Fruit fly (Drosophila melanogaster): ENCODE measurements around the gene mge.

Gene mge

dm6 chr3L:3942241-3943028 lies 32.7 kb upstream of the mge start, which contains the start of the genes CG10863 and CG14982 (continued):
- TF ChIP-seq ash1 (GFP tag; optimal IDR thresholded peaks at IDR 0.05) (no peak), Fer2 (tag; optimal IDR thresholded peaks at IDR 0.05) (no peak), tll (GFP tag; optimal IDR thresholded peaks at IDR 0.05) (no peak), sim (GFP tag; IDR thresholded peaks at IDR 0.05) (no peak), dpn (GFP tag; optimal IDR thresholded peaks at IDR 0.05) (no peak), peb (GFP tag; IDR thresholded peaks at IDR 0.05) (no peak), wor (GFP tag; IDR thresholded peaks at IDR 0.05) (no peak), Ets97D (GFP tag; optimal IDR thresholded peaks at IDR 0.05) (no peak), grn (GFP tag; optimal IDR thresholded peaks at IDR 0.05) (peak; percentile 91), CG10979 (tag; optimal IDR thresholded peaks at IDR 0.05) (no peak), Optix (GFP tag; IDR thresholded peaks at IDR 0.05) (no peak), ase (GFP tag; IDR thresholded peaks at IDR 0.05) (no peak), CG15269 (tag; optimal IDR thresholded peaks at IDR 0.05) (peak; percentile 28), CG16779 (GFP tag; IDR thresholded peaks at IDR 0.05) (no peak), ranshi (GFP tag; IDR thresholded peaks at IDR 0.05) (no peak), CG15514 (GFP tag; optimal IDR thresholded peaks at IDR 0.05) (peak; percentile 60), sisA (GFP tag; IDR thresholded peaks at IDR 0.05) (no peak), HHEX (GFP tag; optimal IDR thresholded peaks at IDR 0.05) (no peak), yki (optimal IDR thresholded peaks at IDR 0.05) (no peak), lab (GFP tag; optimal IDR thresholded peaks at IDR 0.05) (peak; percentile 43), CG9609 (GFP tag; optimal IDR thresholded peaks at IDR 0.05) (no peak), fd64A (GFP tag; optimal IDR thresholded peaks at IDR 0.05) (no peak)

DNA sequence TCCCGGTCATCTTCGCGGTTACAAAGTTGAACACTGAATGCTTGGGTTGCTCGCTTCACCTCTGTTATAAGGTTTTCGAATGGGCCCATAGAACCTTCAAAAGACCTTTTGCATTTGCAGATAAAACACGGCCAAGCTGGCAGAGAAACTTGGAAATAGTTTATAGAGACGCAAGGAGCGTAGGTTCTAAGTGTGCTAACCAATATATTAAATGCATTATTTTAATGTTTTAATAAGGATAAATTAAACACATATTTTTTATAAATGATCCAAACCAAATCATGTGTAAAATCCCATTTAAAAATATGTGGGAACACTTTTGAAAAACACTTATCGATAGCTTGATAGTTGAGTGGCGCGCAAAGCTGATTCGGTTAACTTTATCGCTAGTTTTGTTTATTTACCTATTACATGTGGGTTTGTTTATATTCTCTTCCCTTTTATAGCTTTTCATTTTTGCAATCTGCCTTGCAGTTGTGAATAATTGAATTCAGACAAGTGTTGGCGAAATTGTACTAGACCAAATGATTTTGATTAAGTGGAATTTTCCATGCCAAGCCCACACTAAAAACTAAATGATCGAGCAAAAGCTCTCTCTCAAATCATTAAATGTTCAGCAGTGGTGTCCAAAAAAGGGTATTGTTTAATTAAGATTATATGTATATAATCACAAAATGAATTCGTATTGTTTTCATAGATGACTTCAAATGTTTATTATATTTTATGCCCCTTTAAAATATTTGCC lies 30.5 kb upstream of the mge start, which contains the start of gene CG12766:
TSS of gene CG12766 (minus strand) at position 51 of the 745 bp plus-strand sequence.
- 0 out of 3 replicates have a peak, but pooled peaks have one; percentile 19 for TF ChIP-seq CG11695 (GFP tag; IDR thresholded peaks at IDR 0.05)
- peak; percentile 66 for TF ChIP-seq CG2120 (GFP tag; optimal IDR thresholded peaks at IDR 0.05)
- peak; percentile 75 for TF ChIP-seq sens (GFP tag)
- TF ChIP-seq crp (GFP tag; optimal IDR thresholded peaks at IDR 0.05) = no peak
- peak; percentile 64 for TF ChIP-seq Scr (GFP tag; IDR thresholded peaks at IDR 0.05; ENCODE audit: partially characterized antibody)
- TF ChIP-seq unc-4 (GFP tag; IDR thresholded peaks at IDR 0.05; ENCODE audit: partially characterized antibody) = 0 out of 2 replicates have a peak, but pooled peaks have one; percentile 43
- 0 out of 2 replicates have a peak, but pooled peaks have one; percentile 6 for TF ChIP-seq CG14441 (GFP tag; IDR thresholded peaks at IDR 0.05)
- TF ChIP-seq zfh1 (GFP tag; IDR thresholded peaks at IDR 0.05) = 0 out of 3 replicates have a peak, but pooled peaks have one; percentile 26
- TF ChIP-seq CG31388 (GFP tag; optimal IDR thresholded peaks at IDR 0.05) = no peak
- peak; percentile 7 for TF ChIP-seq pzg (GFP tag; optimal IDR thresholded peaks at IDR 0.05)
- TF ChIP-seq Dll (GFP tag; IDR thresholded peaks at IDR 0.05; ENCODE audit: partially characterized antibody) = peak; percentile 61; the same call in 3 of the 4 replicates
- peak in 1 of 2 experiments; percentile 0 for TF ChIP-seq Hr51 (GFP tag; optimal IDR thresholded peaks at IDR 0.05)
- TF ChIP-seq repo (GFP tag; optimal IDR thresholded peaks at IDR 0.05) = no peak
- peak; percentile 15 for TF ChIP-seq HmgZ (tag; optimal IDR thresholded peaks at IDR 0.05)
- TF ChIP-seq Opbp (GFP tag; IDR thresholded peaks at IDR 0.05; ENCODE audit: partially characterized antibody) = peak; percentile 34; the same call in 1 of the 3 replicates
- no peak for TF ChIP-seq ara (GFP tag; IDR thresholded peaks at IDR 0.05)
- peak; percentile 44 for TF ChIP-seq CG18599 (GFP tag; optimal IDR thresholded peaks at IDR 0.05)
- no peak for TF ChIP-seq CG7745 (tag; optimal IDR thresholded peaks at IDR 0.05)
- TF ChIP-seq CG2678 (tag; optimal IDR thresholded peaks at IDR 0.05) = peak; percentile 56
- peak; percentile 23; the same call in 1 of the 3 replicates for TF ChIP-seq dysf (GFP tag; IDR thresholded peaks at IDR 0.05)
- peak; percentile 71 for TF ChIP-seq tna (GFP tag; IDR thresholded peaks at IDR 0.05; ENCODE audit: partially characterized antibody)
- peak; percentile 35 for TF ChIP-seq gfzf (GFP tag; optimal IDR thresholded peaks at IDR 0.05)
- no peak for TF ChIP-seq CG6813 (GFP tag; optimal IDR thresholded peaks at IDR 0.05)
- no peak for TF ChIP-seq CG17186 (GFP tag; optimal IDR thresholded peaks at IDR 0.05)
- peak; percentile 58; the same call in 2 of the 3 replicates for TF ChIP-seq row (GFP tag; IDR thresholded peaks at IDR 0.05)

Measured in whole organism, embryonic.